Worm (Caenorhabditis elegans) whole organism, L3 larva: Measurements from ENCODE around the gene pqn-70.
A peak's percentile ranks its signal among the peaks of the same experiment; 100 is the strongest.

ENCODE experiments used
- R02D3.7 ChIP-seq: fragments of 150-350 bp; optimal IDR thresholded peaks from 2 replicates; lab custom pipeline; 2014; ENCODE audit warnings: missing biosample characterization, missing genetic modification characterization
- ZK546.5 ChIP-seq: sonication (generic microtip); optimal IDR thresholded peaks from 2 replicates; lab custom pipeline; 2017; ENCODE audit warnings: missing biosample characterization, missing genetic modification characterization
- ama-1 ChIP-seq: fragments of 150-350 bp; optimal IDR thresholded peaks from 2 replicates; lab custom pipeline; 2018
- ceh-16 ChIP-seq: sonication (generic microtip); optimal IDR thresholded peaks from 2 replicates; lab custom pipeline; 2017; ENCODE audit warnings: missing biosample characterization, missing genetic modification characterization
- ceh-9 ChIP-seq: sonication (generic microtip); optimal IDR thresholded peaks from 2 replicates; lab custom pipeline; 2018; ENCODE audit warnings: missing biosample characterization, missing genetic modification characterization
- egl-27 ChIP-seq: sonication (generic microtip); optimal IDR thresholded peaks from 4 replicates; lab custom pipeline; 2017; ENCODE audit warnings: missing biosample characterization, missing genetic modification reagents, missing genetic modification characterization
- egl-5 ChIP-seq: fragments of 150-350 bp; optimal IDR thresholded peaks from 2 replicates; lab custom pipeline; 2017; ENCODE audit warnings: missing biosample characterization, missing genetic modification reagents, missing genetic modification characterization, inconsistent platforms
- elt-1 ChIP-seq: fragments of 150-350 bp; optimal IDR thresholded peaks from 2 replicates; lab custom pipeline; 2014; ENCODE audit warnings: missing biosample characterization, missing genetic modification characterization
- elt-2 ChIP-seq: sonication (generic microtip); optimal IDR thresholded peaks from 2 replicates; lab custom pipeline; 2016; ENCODE audit warnings: missing genetic modification reagents, mild to moderate bottlenecking, missing genetic modification characterization, missing compliant biosample characterization
- elt-3 ChIP-seq, 3 experiments: fragments of 150-350 bp in 1 of 3; sonication (generic microtip) in 2 of 3; optimal IDR thresholded peaks; 2 replicates in 2 of 3; 4 replicates in 1 of 3; lab custom pipeline; 2014 to 2017; ENCODE audit warnings: missing biosample characterization in 3 of 3, missing genetic modification characterization in 3 of 3
- eor-1 ChIP-seq, 2 experiments: fragments of 150-350 bp; optimal IDR thresholded peaks; 2 replicates each; lab custom pipeline; 2014 to 2018; ENCODE audit warnings: missing biosample characterization in 2 of 2, missing genetic modification characterization in 2 of 2
- fkh-10 ChIP-seq: sonication (generic microtip); optimal IDR thresholded peaks from 2 replicates; lab custom pipeline; 2017; ENCODE audit warnings: missing biosample characterization, missing genetic modification reagents, missing genetic modification characterization
- fkh-2 ChIP-seq: fragments of 150-350 bp; optimal IDR thresholded peaks from 2 replicates; lab custom pipeline; 2014; ENCODE audit warnings: missing biosample characterization, missing genetic modification reagents, missing genetic modification characterization
- fos-1 ChIP-seq: fragments of 150-350 bp; optimal IDR thresholded peaks from 2 replicates; lab custom pipeline; 2014; ENCODE audit warnings: missing biosample characterization, missing genetic modification characterization
- jun-1 ChIP-seq: fragments of 150-350 bp; optimal IDR thresholded peaks from 2 replicates; lab custom pipeline; 2014; ENCODE audit warnings: missing biosample characterization, missing genetic modification reagents, missing genetic modification characterization
- lin-15B ChIP-seq: fragments of 150-350 bp; optimal IDR thresholded peaks from 2 replicates; lab custom pipeline; 2014; ENCODE audit warnings: missing biosample characterization, missing genetic modification characterization
- lsy-12 ChIP-seq: sonication (generic microtip); optimal IDR thresholded peaks from 2 replicates; lab custom pipeline; 2016; ENCODE audit warnings: mild to moderate bottlenecking, missing genetic modification characterization, missing compliant biosample characterization
- mdl-1 ChIP-seq: fragments of 150-350 bp; optimal IDR thresholded peaks from 2 replicates; lab custom pipeline; 2014; ENCODE audit warnings: missing biosample characterization, missing genetic modification characterization
- mml-1 ChIP-seq: fragments of 150-350 bp; sonication (generic microtip); optimal IDR thresholded peaks from 3 replicates; lab custom pipeline; 2014; ENCODE audit warnings: missing biosample characterization, missing genetic modification characterization
- nfya-1 ChIP-seq: sonication (generic microtip); optimal IDR thresholded peaks from 2 replicates; lab custom pipeline; 2017; ENCODE audit warnings: missing genetic modification characterization, mild to moderate bottlenecking, missing compliant biosample characterization, antibody characterized with exemption, moderate library complexity; ENCODE audit not compliant: insufficient read depth
- nhr-11 ChIP-seq: fragments of 150-350 bp; optimal IDR thresholded peaks from 2 replicates; lab custom pipeline; 2014; ENCODE audit warnings: missing biosample characterization, missing genetic modification characterization
- nhr-12 ChIP-seq: fragments of 150-350 bp; optimal IDR thresholded peaks from 2 replicates; lab custom pipeline; 2014; ENCODE audit warnings: missing biosample characterization, missing genetic modification characterization
- nhr-23 ChIP-seq: fragments of 150-350 bp; optimal IDR thresholded peaks from 2 replicates; lab custom pipeline; 2014; ENCODE audit warnings: missing biosample characterization, missing genetic modification reagents, missing genetic modification characterization
- nhr-237 ChIP-seq: fragments of 150-350 bp; optimal IDR thresholded peaks from 2 replicates; lab custom pipeline; 2014; ENCODE audit warnings: missing biosample characterization, missing genetic modification characterization
- nhr-25 ChIP-seq: sonication (generic microtip); optimal IDR thresholded peaks from 2 replicates; lab custom pipeline; 2017; ENCODE audit warnings: missing biosample characterization, missing genetic modification characterization
- nhr-67 ChIP-seq: fragments of 150-350 bp; optimal IDR thresholded peaks from 2 replicates; lab custom pipeline; 2014; ENCODE audit warnings: missing biosample characterization, missing genetic modification characterization
- nhr-77 ChIP-seq: fragments of 150-350 bp; optimal IDR thresholded peaks from 2 replicates; lab custom pipeline; 2014; ENCODE audit warnings: missing biosample characterization, missing genetic modification characterization
- pha-4 ChIP-seq: fragments of 150-350 bp; optimal IDR thresholded peaks from 2 replicates; lab custom pipeline; 2014; ENCODE audit warnings: missing biosample characterization, missing genetic modification reagents, missing genetic modification characterization
- pqm-1 ChIP-seq: fragments of 150-350 bp; optimal IDR thresholded peaks from 2 replicates; lab custom pipeline; 2017; ENCODE audit warnings: missing biosample characterization, missing genetic modification characterization, inconsistent platforms
- sea-2 ChIP-seq: fragments of 150-350 bp; sonication (generic microtip); optimal IDR thresholded peaks from 4 replicates; lab custom pipeline; 2014; ENCODE audit warnings: missing biosample characterization, missing genetic modification reagents, missing genetic modification characterization
- snpc-4 ChIP-seq: fragments of 150-350 bp; optimal IDR thresholded peaks from 2 replicates; lab custom pipeline; 2014; ENCODE audit warnings: missing biosample characterization, missing genetic modification characterization
- tbx-2 ChIP-seq: sonication (generic microtip); optimal IDR thresholded peaks from 2 replicates; lab custom pipeline; 2016; ENCODE audit warnings: mild to moderate bottlenecking, missing genetic modification characterization, missing compliant biosample characterization
- unc-62 ChIP-seq: fragments of 150-350 bp; sonication (generic microtip); optimal IDR thresholded peaks from 4 replicates; lab custom pipeline; 2014; ENCODE audit warnings: missing biosample characterization, missing genetic modification reagents, missing genetic modification characterization
- zag-1 ChIP-seq: fragments of 150-350 bp; optimal IDR thresholded peaks from 2 replicates; lab custom pipeline; 2014; ENCODE audit warnings: missing biosample characterization, missing genetic modification characterization
- ztf-11 ChIP-seq: fragments of 150-350 bp; optimal IDR thresholded peaks from 2 replicates; lab custom pipeline; 2014; ENCODE audit warnings: missing biosample characterization, missing genetic modification characterization
- ztf-4 ChIP-seq: fragments of 150-350 bp; optimal IDR thresholded peaks from 2 replicates; lab custom pipeline; 2014; ENCODE audit warnings: missing biosample characterization, missing genetic modification characterization

pqn-70 gene

DNA sequence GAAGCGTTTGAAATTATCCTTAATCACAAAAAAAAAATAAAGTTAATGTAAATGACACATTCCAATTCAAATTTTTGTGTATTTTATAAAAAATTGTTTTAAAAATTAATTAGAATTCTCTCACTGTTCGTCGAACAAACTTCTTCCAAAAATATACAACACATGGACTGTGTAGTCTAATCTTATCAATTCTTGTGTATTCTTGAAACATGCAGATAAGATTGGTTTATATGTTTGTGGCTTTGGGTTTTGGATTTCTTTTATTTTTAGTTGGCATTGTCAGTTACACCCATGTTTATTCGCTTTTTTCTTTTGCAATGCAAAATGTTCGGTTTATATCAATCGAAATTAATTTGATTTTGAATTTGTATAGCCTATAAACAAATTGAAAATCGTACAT is 8.1 kb downstream of the pqn-70 start:
- TF ChIP-seq sea-2: no peak
- no peak for TF ChIP-seq nhr-67 (tag; lab: Kevin White, UChicago)
- no peak for TF ChIP-seq eor-1 (tag; optimal IDR thresholded peaks at IDR 0.05; lab: Kevin White, UChicago)
- TF ChIP-seq elt-1 (tag; lab: Kevin White, UChicago): no peak
- no peak for TF ChIP-seq ztf-4 (tag; lab: Kevin White, UChicago)
- TF ChIP-seq zag-1 (tag; lab: Kevin White, UChicago): no peak
- TF ChIP-seq tbx-2: no peak
- no peak for TF ChIP-seq elt-3 (tag; optimal IDR thresholded peaks at IDR 0.05; lab: Kevin White, UChicago)
- TF ChIP-seq nhr-25 (tag; lab: Kevin White, UChicago): no peak
- TF ChIP-seq fkh-2 (tag; lab: Kevin White, UChicago): no peak
- TF ChIP-seq lin-15B (tag; lab: Kevin White, UChicago): no peak
- no peak for TF ChIP-seq R02D3.7 (tag; lab: Kevin White, UChicago)
- no peak for TF ChIP-seq ZK546.5 (tag; lab: Kevin White, UChicago)
- TF ChIP-seq ceh-16 (tag; lab: Kevin White, UChicago): no peak
- TF ChIP-seq nhr-23: no peak
- no peak for TF ChIP-seq mml-1 (tag; lab: Kevin White, UChicago)
- no peak for TF ChIP-seq fkh-10 (GFP tag; lab: Kevin White, UChicago)
- no peak for TF ChIP-seq pqm-1 (tag; lab: Kevin White, UChicago)
- TF ChIP-seq nhr-237 (tag; lab: Kevin White, UChicago): no peak
- TF ChIP-seq nfya-1 (tag; lab: Kevin White, UChicago): no peak

ce11 chrV:11217394-11217793 is 11.1 kb downstream of the pqn-70 start, which contains the start of gene cyp-29A2:
cyp-29A2 (plus strand) TSS chrV:11217583.
- TF ChIP-seq pqm-1 (tag; lab: Kevin White, UChicago): peak; percentile 18
- TF ChIP-seq ZK546.5 (tag; lab: Kevin White, UChicago): no peak
- no peak for TF ChIP-seq egl-27 (tag; lab: Kevin White, UChicago)
- TF ChIP-seq nhr-23: no peak
- no peak for TF ChIP-seq zag-1 (tag; lab: Kevin White, UChicago)
- TF ChIP-seq ceh-9: no peak
- TF ChIP-seq unc-62 (GFP tag; lab: Kevin White, UChicago): no peak
- TF ChIP-seq mml-1 (tag; lab: Kevin White, UChicago): no peak
- TF ChIP-seq egl-5 (tag; lab: Kevin White, UChicago): no peak
- no peak for TF ChIP-seq lsy-12 (tag; lab: Kevin White, UChicago)
- TF ChIP-seq elt-2 (tag; lab: Kevin White, UChicago): peak; percentile 17
- no peak for TF ChIP-seq snpc-4 (tag; lab: Kevin White, UChicago)
- TF ChIP-seq, all 47 proteins: peak for 2

DNA sequence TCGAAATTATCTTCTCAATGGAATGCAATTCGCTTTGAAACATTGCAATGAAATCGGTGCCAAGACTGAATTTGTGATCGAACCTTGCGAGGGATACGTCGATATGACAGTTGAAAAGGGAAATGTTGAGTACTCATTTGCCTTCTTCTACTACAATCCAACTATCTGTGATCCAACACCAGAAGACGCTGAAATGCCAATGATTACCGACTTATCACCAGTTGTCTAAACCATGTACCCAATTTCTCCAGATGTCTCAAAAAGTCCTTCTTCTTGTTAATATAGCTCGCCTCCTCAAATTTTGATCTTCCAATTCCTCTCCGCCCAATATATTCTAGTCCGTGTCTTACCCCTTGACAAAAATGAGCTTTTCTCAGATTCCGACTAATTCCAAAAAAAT is 12.4 kb downstream of the pqn-70 start:
- no peak for TF ChIP-seq ztf-11
- no peak for TF ChIP-seq pha-4 (tag; lab: Kevin White, UChicago)
- TF ChIP-seq nhr-23: no peak
- no peak for TF ChIP-seq mml-1 (tag; lab: Kevin White, UChicago)
- TF ChIP-seq ztf-4 (tag; lab: Kevin White, UChicago): no peak
- TF ChIP-seq fos-1 (tag; lab: Kevin White, UChicago): no peak
- TF ChIP-seq nhr-77: no peak
- TF ChIP-seq fkh-2 (tag; lab: Kevin White, UChicago): no peak
- TF ChIP-seq egl-27 (tag; lab: Kevin White, UChicago): no peak
- no peak for TF ChIP-seq elt-3 (tag; optimal IDR thresholded peaks at IDR 0.05; lab: Kevin White, UChicago)
- TF ChIP-seq R02D3.7 (tag; lab: Kevin White, UChicago): no peak
- TF ChIP-seq mdl-1 (tag; lab: Kevin White, UChicago): no peak
- no peak for TF ChIP-seq nhr-11
- TF ChIP-seq jun-1 (tag; lab: Kevin White, UChicago): no peak
- TF ChIP-seq egl-5 (tag; lab: Kevin White, UChicago): no peak
- TF ChIP-seq ZK546.5 (tag; lab: Kevin White, UChicago): no peak

DNA sequence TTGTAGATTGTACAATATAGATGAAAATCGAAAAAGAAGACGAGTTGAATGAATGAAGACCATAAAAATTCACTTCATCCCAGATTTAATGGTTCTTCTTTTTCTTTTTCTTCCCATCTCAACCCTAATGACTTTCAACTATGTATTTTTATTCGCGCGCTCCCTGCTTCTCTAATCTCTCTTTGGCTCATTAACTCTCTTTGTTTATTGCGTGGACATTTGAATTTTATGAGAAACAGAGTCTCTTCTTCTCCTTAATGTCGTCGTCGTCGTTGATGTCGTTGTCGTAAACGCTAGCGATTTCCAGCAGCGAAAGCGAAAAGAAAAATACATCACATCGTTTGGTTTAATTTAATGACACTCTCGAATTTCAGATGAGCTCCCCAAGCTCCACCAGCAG is 13.9 kb downstream of the pqn-70 start:
- no peak for TF ChIP-seq R02D3.7 (tag; lab: Kevin White, UChicago)
- peak; percentile 82 for TF ChIP-seq egl-5 (tag; lab: Kevin White, UChicago)

DNA sequence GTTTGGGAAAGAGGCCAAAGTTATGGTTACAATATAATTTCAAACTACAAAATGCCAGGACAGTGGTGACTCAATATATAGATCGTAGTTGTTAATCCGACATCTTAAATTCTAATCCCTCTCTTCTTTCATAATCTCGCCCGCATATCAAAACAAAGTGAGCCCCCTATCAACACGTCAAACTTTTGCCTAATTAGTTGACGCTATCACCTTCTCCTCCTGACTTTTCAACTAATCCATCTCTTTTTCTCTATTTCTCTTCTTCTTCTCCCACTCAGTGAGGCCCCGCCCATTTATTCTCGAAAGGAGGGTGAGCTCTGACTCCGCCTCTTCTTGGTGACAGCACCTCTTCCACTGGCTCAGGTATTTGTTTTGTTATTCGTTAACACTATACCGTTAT is 17.2 kb downstream of the pqn-70 start:
- TF ChIP-seq ama-1 (lab: Kevin White, UChicago) (no peak), mml-1 (tag; lab: Kevin White, UChicago) (no peak), elt-2 (tag; lab: Kevin White, UChicago) (no peak), eor-1 (tag; optimal IDR thresholded peaks at IDR 0.05; lab: Kevin White, UChicago) (no peak), tbx-2 (no peak), egl-5 (tag; lab: Kevin White, UChicago) (peak; percentile 5), nhr-12 (tag; lab: Kevin White, UChicago) (no peak)
